Fruit fly (Drosophila melanogaster) whole organism, embryonic: ENCODE data around the gene CG3222.

Source experiments
- CG10209 ChIP-seq: fragments of 200-800 bp; sonication (Bioruptor generic); optimal IDR thresholded peaks from 3 replicates; lab custom pipeline; 2017; ENCODE audit warnings: missing biosample characterization, mild to moderate bottlenecking, missing genetic modification characterization, missing genetic modification reagents
- CG11247 ChIP-seq: fragments of 200-800 bp; sonication (Bioruptor generic); IDR thresholded peaks from 2 replicates; pipeline ENCODE4 v1.3.6; 2022; ENCODE audit warnings: missing biosample characterization, missing genetic modification characterization
- CG11398 ChIP-seq: fragments of 200-800 bp; sonication (Bioruptor generic); optimal IDR thresholded peaks from 2 replicates; lab custom pipeline; 2016; ENCODE audit warnings: missing biosample characterization, missing genetic modification characterization
- CG11456 ChIP-seq: fragments of 200-800 bp; sonication (Bioruptor generic); IDR thresholded peaks from 3 replicates; pipeline ENCODE4 v1.3.6; 2022; ENCODE audit warnings: missing biosample characterization, missing genetic modification characterization
- CG17328 ChIP-seq: fragments of 200-800 bp; sonication (Bioruptor generic); IDR thresholded peaks from 2 replicates; pipeline ENCODE4 v1.3.6; 2022; ENCODE audit warnings: missing biosample characterization, missing genetic modification characterization
- CG1792 ChIP-seq: fragments of 200-800 bp; sonication (Bioruptor generic); optimal IDR thresholded peaks from 2 replicates; lab custom pipeline; 2016; ENCODE audit warnings: missing biosample characterization, missing genetic modification characterization
- CG2202 ChIP-seq: fragments of 200-800 bp; sonication (Bioruptor generic); optimal IDR thresholded peaks from 2 replicates; lab custom pipeline; 2018; ENCODE audit warnings: missing biosample characterization, mild to moderate bottlenecking, missing genetic modification characterization
- CG2712 ChIP-seq: fragments of 200-800 bp; optimal IDR thresholded peaks from 3 replicates; lab custom pipeline; 2019; ENCODE audit warnings: missing biosample characterization, mild to moderate bottlenecking, missing genetic modification characterization, moderate library complexity
- CG3065 ChIP-seq: fragments of 200-800 bp; sonication (Bioruptor generic); optimal IDR thresholded peaks from 2 replicates; lab custom pipeline; 2016; ENCODE audit warnings: missing biosample characterization, missing genetic modification characterization
- CG3163 ChIP-seq: fragments of 200-800 bp; sonication (Bioruptor generic); optimal IDR thresholded peaks from 3 replicates; lab custom pipeline; 2016; ENCODE audit warnings: missing biosample characterization, missing genetic modification characterization
- CG32532 ChIP-seq: fragments of 200-800 bp; sonication (Bioruptor generic); IDR thresholded peaks from 2 replicates; pipeline ENCODE4 v1.3.6; 2022; ENCODE audit warnings: missing biosample characterization, missing genetic modification characterization
- CG34422 ChIP-seq: fragments of 200-800 bp; sonication (Bioruptor generic); IDR thresholded peaks from 3 replicates; pipeline ENCODE4 v1.3.6; 2022; ENCODE audit warnings: missing biosample characterization, missing genetic modification characterization
- CG3726 ChIP-seq: fragments of 200-800 bp; sonication (Bioruptor generic); IDR thresholded peaks from 3 replicates; pipeline ENCODE4, ENCODE4 v1.3.6; 2022; ENCODE audit warnings: missing biosample characterization, missing genetic modification characterization
- CG4328 ChIP-seq: fragments of 200-800 bp; sonication (Bioruptor generic); optimal IDR thresholded peaks from 3 replicates; lab custom pipeline; 2017; ENCODE audit warnings: missing biosample characterization, missing genetic modification reagents, missing genetic modification characterization
- CG4404 ChIP-seq: fragments of 200-800 bp; sonication (Bioruptor generic); IDR thresholded peaks from 2 replicates; pipeline ENCODE4 v1.3.6; 2022; ENCODE audit warnings: missing biosample characterization, missing genetic modification characterization
- CG4424 ChIP-seq: fragments of 200-800 bp; sonication (Bioruptor generic); optimal IDR thresholded peaks from 3 replicates; lab custom pipeline; 2016; ENCODE audit warnings: missing biosample characterization, missing genetic modification characterization
- CG7357 ChIP-seq: fragments of 200-800 bp; sonication (Bioruptor generic); IDR thresholded peaks from 3 replicates; pipeline ENCODE4 v1.3.6; 2022; ENCODE audit warnings: missing biosample characterization, missing genetic modification characterization
- Dip3 ChIP-seq: fragments of 200-800 bp; sonication (Bioruptor generic); optimal IDR thresholded peaks from 3 replicates; lab custom pipeline; 2016; ENCODE audit warnings: missing biosample characterization, missing genetic modification characterization
- Dp ChIP-seq: fragments of 200-800 bp; sonication (Bioruptor generic); optimal IDR thresholded peaks from 2 replicates; lab custom pipeline; 2018; ENCODE audit warnings: missing biosample characterization, mild to moderate bottlenecking, missing genetic modification characterization, moderate library complexity
- E2f1 ChIP-seq: fragments of 200-800 bp; sonication (Bioruptor generic); IDR thresholded peaks from 2 replicates; pipeline ENCODE4 v1.3.6; 2022; ENCODE audit warnings: missing biosample characterization, missing genetic modification characterization
- Fer3 ChIP-seq: fragments of 200-800 bp; sonication (Bioruptor generic); optimal IDR thresholded peaks from 2 replicates; lab custom pipeline; 2018; ENCODE audit warnings: missing biosample characterization, mild to moderate bottlenecking, missing genetic modification characterization, moderate library complexity
- Gug ChIP-seq: fragments of 200-800 bp; sonication (Bioruptor generic); IDR thresholded peaks from 4 replicates; pipeline ENCODE4 v1.3.6; 2022; ENCODE audit warnings: missing biosample characterization, missing genetic modification characterization
- H15 ChIP-seq: fragments of 200-800 bp; sonication (Bioruptor generic); IDR thresholded peaks from 3 replicates; pipeline ENCODE4 v1.3.6; 2022; ENCODE audit warnings: missing biosample characterization, missing genetic modification characterization
- HLHmδ ChIP-seq: fragments of 200-800 bp; sonication (Bioruptor generic); optimal IDR thresholded peaks from 2 replicates; lab custom pipeline; 2018; ENCODE audit warnings: missing biosample characterization, mild to moderate bottlenecking, missing genetic modification characterization, moderate library complexity
- Jarid2 ChIP-seq: fragments of 200-800 bp; sonication (Bioruptor generic); optimal IDR thresholded peaks from 3 replicates; lab custom pipeline; 2017; ENCODE audit warnings: mild to moderate bottlenecking, missing biosample characterization, missing genetic modification reagents, missing genetic modification characterization
- Med ChIP-seq: fragments of 200-800 bp; sonication (Bioruptor generic); peaks from one replicate; lab custom pipeline; 2016; ENCODE audit warnings: missing biosample characterization, missing genetic modification characterization, mild to moderate bottlenecking, inconsistent platforms, moderate library complexity
- Mes4 ChIP-seq: fragments of 200-800 bp; sonication (Bioruptor generic); optimal IDR thresholded peaks from 2 replicates; lab custom pipeline; 2016; ENCODE audit warnings: missing biosample characterization, missing genetic modification characterization
- Oli ChIP-seq: fragments of 200-800 bp; sonication (Bioruptor generic); optimal IDR thresholded peaks from 2 replicates; lab custom pipeline; 2018; ENCODE audit warnings: missing biosample characterization, mild to moderate bottlenecking, missing genetic modification characterization, moderate library complexity
- Rx ChIP-seq: fragments of 200-800 bp; sonication (Bioruptor generic); IDR thresholded peaks from 2 replicates; pipeline ENCODE4 v1.3.6; 2022; ENCODE audit warnings: missing biosample characterization, missing genetic modification characterization
- Sin3A ChIP-seq: fragments of >200 bp; optimal IDR thresholded peaks from 2 replicates; lab custom pipeline; 2018
- Sox100B ChIP-seq: fragments of 200-800 bp; sonication (Bioruptor generic); optimal IDR thresholded peaks from 3 replicates; lab custom pipeline; 2018; ENCODE audit warnings: missing biosample characterization, mild to moderate bottlenecking, missing genetic modification characterization
- br ChIP-seq: fragments of >200 bp; optimal IDR thresholded peaks from 2 replicates; lab custom pipeline; 2017
- fd96Cb ChIP-seq: fragments of 200-800 bp; sonication (Bioruptor generic); optimal IDR thresholded peaks from 2 replicates; lab custom pipeline; 2018; ENCODE audit warnings: missing biosample characterization, mild to moderate bottlenecking, missing genetic modification characterization, moderate library complexity
- gro ChIP-seq: fragments of 200-800 bp; sonication (Bioruptor generic); optimal IDR thresholded peaks from 2 replicates; lab custom pipeline; 2016; ENCODE audit warnings: missing biosample characterization, missing genetic modification characterization
- hkb ChIP-seq, 2 experiments: fragments of 200-800 bp in 1 of 2; fragments of >200 bp in 1 of 2; sonication (Bioruptor generic) in 1 of 2; IDR thresholded peaks in 1 of 2; optimal IDR thresholded peaks in 1 of 2; 2 replicates each; pipeline versions ENCODE4 v1.3.6 to Lab custom; 2017 to 2022; ENCODE audit warnings: missing biosample characterization in 1 of 2, missing genetic modification characterization in 1 of 2
- inv ChIP-seq: fragments of 200-800 bp; sonication (Bioruptor generic); IDR thresholded peaks from 2 replicates; pipeline ENCODE4 v1.3.6; 2022; ENCODE audit warnings: missing biosample characterization, missing genetic modification characterization; ENCODE audit not compliant: partially characterized antibody
- jing ChIP-seq: fragments of 200-800 bp; sonication (Bioruptor generic); optimal IDR thresholded peaks from 2 replicates; lab custom pipeline; 2018; ENCODE audit warnings: missing biosample characterization, mild to moderate bottlenecking, missing genetic modification characterization
- lbe ChIP-seq: fragments of 200-800 bp; sonication (Bioruptor generic); optimal IDR thresholded peaks from 2 replicates; lab custom pipeline; 2016; ENCODE audit warnings: missing biosample characterization, mild to moderate bottlenecking, missing genetic modification characterization
- oc ChIP-seq: fragments of 200-800 bp; sonication (Bioruptor generic); optimal IDR thresholded peaks from 2 replicates; lab custom pipeline; 2018; ENCODE audit warnings: missing biosample characterization, mild to moderate bottlenecking, missing genetic modification characterization, moderate library complexity
- p53 ChIP-seq: fragments of 200-800 bp; sonication (Bioruptor generic); optimal IDR thresholded peaks from 2 replicates; lab custom pipeline; 2016; ENCODE audit warnings: missing biosample characterization, missing genetic modification characterization
- pzg ChIP-seq: fragments of 200-800 bp; sonication (Bioruptor generic); optimal IDR thresholded peaks from 3 replicates; lab custom pipeline; 2018; ENCODE audit warnings: missing biosample characterization, mild to moderate bottlenecking, missing genetic modification characterization, moderate library complexity
- sd ChIP-seq: fragments of 200-800 bp; sonication (Bioruptor generic); optimal IDR thresholded peaks from 3 replicates; lab custom pipeline; 2018; ENCODE audit warnings: missing biosample characterization, mild to moderate bottlenecking, missing genetic modification characterization, moderate library complexity
- sr ChIP-seq: fragments of 200-800 bp; sonication (Bioruptor generic); IDR thresholded peaks from 3 replicates; pipeline ENCODE4 v1.3.6; 2022; ENCODE audit warnings: missing biosample characterization, missing genetic modification characterization
- ssp ChIP-seq: fragments of 200-800 bp; sonication (Bioruptor generic); IDR thresholded peaks from 2 replicates; pipeline ENCODE4 v1.3.6; 2022; ENCODE audit warnings: missing biosample characterization, missing genetic modification characterization
- stc ChIP-seq: fragments of 200-800 bp; sonication (Bioruptor generic); IDR thresholded peaks from 2 replicates; pipeline ENCODE4 v1.3.6; 2022; ENCODE audit warnings: missing biosample characterization, missing genetic modification characterization
- unc-4 ChIP-seq: fragments of 200-800 bp; sonication (Bioruptor generic); IDR thresholded peaks from 2 replicates; pipeline ENCODE4 v1.3.6; 2022; ENCODE audit warnings: missing biosample characterization, missing genetic modification characterization; ENCODE audit not compliant: partially characterized antibody
- zfh1 ChIP-seq: fragments of 200-800 bp; sonication (Bioruptor generic); IDR thresholded peaks from 3 replicates; pipeline ENCODE4 v1.3.6; 2022; ENCODE audit warnings: missing biosample characterization, missing genetic modification characterization
- zfh2 ChIP-seq: fragments of 200-800 bp; sonication (Bioruptor generic); optimal IDR thresholded peaks from 2 replicates; lab custom pipeline; 2016; ENCODE audit warnings: missing biosample characterization, missing genetic modification characterization

The CG3222 gene

DNA sequence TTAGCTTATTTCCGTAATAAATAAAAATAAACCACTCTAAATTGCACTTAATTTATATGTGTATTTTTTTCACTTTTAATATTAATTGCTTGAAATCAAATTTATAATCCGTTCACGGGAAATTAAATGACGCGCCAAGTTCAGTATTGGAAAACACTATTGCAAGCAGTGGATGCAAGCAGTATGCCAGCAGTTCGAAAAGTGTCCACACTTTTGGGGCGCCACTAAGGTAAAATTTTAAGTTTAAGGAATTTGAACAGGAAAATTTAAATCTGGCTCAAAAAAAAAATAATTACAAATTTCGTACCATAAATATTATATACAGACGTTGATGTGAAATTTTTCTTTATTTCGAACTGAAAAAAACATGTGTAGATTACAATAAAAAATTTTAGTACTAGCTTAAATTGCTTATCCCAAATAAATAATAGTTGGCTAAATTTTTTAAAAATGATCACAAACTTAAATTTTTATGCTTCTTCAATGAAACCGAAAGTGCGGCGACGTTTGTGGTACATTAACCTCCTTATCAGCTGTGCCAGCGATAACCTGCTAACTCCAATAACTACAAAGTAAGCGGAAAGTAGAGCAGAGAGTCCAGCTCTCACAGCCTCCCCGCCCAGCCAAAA, 15.3 kb downstream of the CG3222 start (continued):
- peak; percentile 76 for TF ChIP-seq Med (GFP tag; lab: Kevin White, UChicago)
- no peak for TF ChIP-seq CG11247 (GFP tag; lab: Robert Waterston, UW)
- TF ChIP-seq CG32532 (GFP tag; lab: Robert Waterston, UW) = peak; percentile 69
- peak; percentile 71 for TF ChIP-seq Gug (GFP tag; lab: Robert Waterston, UW)
- no peak for TF ChIP-seq CG2202
- TF ChIP-seq pzg (GFP tag; lab: Kevin White, UChicago) = peak; percentile 63
- TF ChIP-seq p53 (GFP tag; lab: Kevin White, UChicago) = peak; percentile 8
- no peak for TF ChIP-seq CG4404
- TF ChIP-seq Fer3 (tag; lab: Kevin White, UChicago) = peak; percentile 46
- no peak for TF ChIP-seq jing
- TF ChIP-seq CG11456 (GFP tag; lab: Robert Waterston, UW) = peak; percentile 84
- TF ChIP-seq, all 482 proteins: peak for 108

DNA sequence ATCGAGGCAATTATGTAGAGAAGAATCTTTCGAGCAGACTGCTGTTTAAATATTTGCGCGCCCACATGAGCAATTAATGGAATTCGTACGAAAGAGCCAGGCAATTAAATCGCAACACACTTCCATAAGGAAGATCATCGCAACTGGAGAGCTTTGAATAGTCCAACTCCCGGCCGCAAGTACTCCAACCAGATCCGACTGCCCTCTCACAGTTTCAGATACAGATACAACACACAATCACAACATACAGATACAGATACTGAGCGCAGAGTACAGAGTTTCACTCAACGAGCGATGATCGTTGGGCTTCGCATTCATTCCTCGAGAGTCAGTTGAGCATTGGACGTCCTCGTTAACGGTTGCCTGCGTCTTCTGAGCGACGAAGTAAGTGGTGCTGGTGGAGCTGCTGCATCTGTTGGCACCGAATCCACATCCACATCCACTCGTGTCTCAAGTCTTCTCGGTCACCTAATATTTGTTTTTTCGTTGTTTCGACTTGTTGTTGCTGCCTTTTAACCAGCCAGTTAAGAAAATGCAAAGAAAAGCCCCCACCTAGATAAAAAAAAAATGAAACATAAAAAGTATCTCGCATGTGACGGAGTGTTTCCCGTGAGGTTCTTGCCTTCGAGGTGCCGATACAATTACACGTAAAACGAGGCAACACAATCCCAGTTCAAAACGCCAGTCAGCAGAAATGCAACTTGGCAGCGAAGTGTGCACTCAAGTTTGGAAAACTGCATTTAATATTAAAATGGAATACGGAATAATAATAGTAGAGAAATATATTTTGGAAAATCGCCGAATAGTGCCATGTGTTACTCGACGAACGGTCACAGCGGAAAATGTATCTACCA, 16.0 kb downstream of the CG3222 start, which contains the start of gene LanB2:
LanB2 (plus strand) TSS at position 326 of the 854 bp plus-strand sequence.
- TF ChIP-seq unc-4 (GFP tag; lab: Robert Waterston, UW) = no peak
- no peak for TF ChIP-seq Rx (GFP tag; lab: Robert Waterston, UW)
- TF ChIP-seq Dip3 (GFP tag; lab: Kevin White, UChicago) = no peak
- no peak for TF ChIP-seq Mes4 (GFP tag; lab: Kevin White, UChicago)
- no peak for TF ChIP-seq CG34422
- TF ChIP-seq br (lab: Kevin White, UChicago) = no peak
- TF ChIP-seq Sin3A (lab: Kevin White, UChicago) = no peak
- TF ChIP-seq CG2712 (tag; lab: Kevin White, UChicago) = peak; percentile 17
- no peak for TF ChIP-seq Sox100B (GFP tag; lab: Kevin White, UChicago)
- no peak for TF ChIP-seq CG3065 (GFP tag; lab: Kevin White, UChicago)
- no peak for TF ChIP-seq CG3726 (GFP tag; lab: Robert Waterston, UW)
- peak; percentile 21 for TF ChIP-seq CG11398 (GFP tag; lab: Kevin White, UChicago)
- TF ChIP-seq ssp (GFP tag; lab: Robert Waterston, UW) = no peak
- TF ChIP-seq fd96Cb (tag; lab: Kevin White, UChicago) = no peak
- TF ChIP-seq hkb (optimal IDR thresholded peaks at IDR 0.05; lab: Kevin White, UChicago) = no peak
- TF ChIP-seq hkb (GFP tag; IDR thresholded peaks at IDR 0.05; lab: Robert Waterston, UW) = peak; percentile 38; the same call in 1 of the 2 replicates
- TF ChIP-seq E2f1 = no peak
- no peak for TF ChIP-seq stc (GFP tag; lab: Robert Waterston, UW)
- no peak for TF ChIP-seq CG10209 (GFP tag; lab: Kevin White, UChicago)
- TF ChIP-seq lbe (GFP tag; lab: Kevin White, UChicago) = no peak
- TF ChIP-seq CG3163 (GFP tag; lab: Kevin White, UChicago) = no peak
- TF ChIP-seq CG17328 (GFP tag; lab: Robert Waterston, UW) = no peak
- no peak for TF ChIP-seq sr (GFP tag; lab: Robert Waterston, UW)
- 0 out of 3 replicates have a peak, but pooled peaks have one; percentile 52 for TF ChIP-seq zfh1 (GFP tag; lab: Robert Waterston, UW)
- TF ChIP-seq oc = no peak
- no peak for TF ChIP-seq inv (GFP tag; lab: Robert Waterston, UW)
- TF ChIP-seq zfh2 = no peak
- no peak for TF ChIP-seq gro
- no peak for TF ChIP-seq H15 (GFP tag; lab: Robert Waterston, UW)
- peak; percentile 67 for TF ChIP-seq HLHmδ
- TF ChIP-seq Oli (tag; lab: Kevin White, UChicago) = no peak
- no peak; the same call in 2 of the 3 replicates for TF ChIP-seq CG7357 (GFP tag; lab: Robert Waterston, UW)
- no peak for TF ChIP-seq CG1792 (GFP tag; lab: Kevin White, UChicago)
- no peak for TF ChIP-seq Dp (GFP tag; lab: Kevin White, UChicago)
- TF ChIP-seq CG4424 = no peak
- peak; percentile 45 for TF ChIP-seq sd (tag; lab: Kevin White, UChicago)
- TF ChIP-seq Jarid2 = peak; percentile 83
- TF ChIP-seq CG4328 (GFP tag; lab: Kevin White, UChicago) = no peak
